Worm (Caenorhabditis elegans) whole organism, L4/young adult: ENCODE data around the gene R08A2.5.
"Not testable (repeated sequence)": the region's sequence is repeated elsewhere in the genome, so short reads cannot be mapped to it uniquely, and the experiment has no call there.

Experiments used
- W03F9.2 ChIP-seq: fragments of 150-350 bp; optimal IDR thresholded peaks from 2 replicates; lab custom pipeline; 2014; ENCODE audit warnings: missing biosample characterization, missing genetic modification characterization
- dao-5 ChIP-seq: sonication (generic microtip); optimal IDR thresholded peaks from 2 replicates; lab custom pipeline; 2016; ENCODE audit warnings: missing genotype, missing genetic modification characterization, moderate library complexity, missing compliant biosample characterization
- him-1 ChIP-seq: sonication (generic microtip); optimal IDR thresholded peaks from 2 replicates; lab custom pipeline; 2016; ENCODE audit warnings: missing genotype, missing genetic modification reagents, missing genetic modification characterization, missing compliant biosample characterization

The R08A2.5 gene

ce11 chrV:14725409-14725808 is 13.0 kb downstream of the R08A2.5 start:
- no peak for TF ChIP-seq dao-5 (tag; lab: Kevin White, UChicago)

- TF ChIP-seq dao-5 (tag; lab: Kevin White, UChicago) (no peak), W03F9.2 (tag; lab: Kevin White, UChicago) (no peak), him-1 (tag; lab: Kevin White, UChicago) (no peak)
Observed at ce11 chrV:14726596-14726995, 14.2 kb downstream of the R08A2.5 start, which contains the start of gene Y50E8A.1. TSS of gene Y50E8A.1 (plus strand) at chrV:14726896.

- TF ChIP-seq dao-5 (tag; lab: Kevin White, UChicago) (no peak), him-1 (tag; lab: Kevin White, UChicago) (no peak), W03F9.2 (tag; lab: Kevin White, UChicago) (no peak)
Observed at ce11 chrV:14728754-14729153, 16.3 kb downstream of the R08A2.5 start, which contains the start of gene Y50E8A.2. TSS of gene Y50E8A.2 (minus strand) at chrV:14728854.

ce11 chrV:14729343-14729742 is 16.9 kb downstream of the R08A2.5 start, which contains the start of gene oig-3:
TSS of gene oig-3 (plus strand) at chrV:14729643.
- no peak for TF ChIP-seq dao-5 (tag; lab: Kevin White, UChicago)
- no peak for TF ChIP-seq him-1 (tag; lab: Kevin White, UChicago)
- TF ChIP-seq W03F9.2 (tag; lab: Kevin White, UChicago) = no peak

- no peak for TF ChIP-seq him-1 (tag; lab: Kevin White, UChicago)
- no peak for TF ChIP-seq W03F9.2 (tag; lab: Kevin White, UChicago)
- TF ChIP-seq dao-5 (tag; lab: Kevin White, UChicago) = no peak
Observed at ce11 chrV:14734187-14734765, 21.9 kb downstream of the R08A2.5 start, which contains the start of gene unc-61. TSS of gene unc-61 (minus strand) at chrV:14734237.

- no peak for TF ChIP-seq him-1 (tag; lab: Kevin White, UChicago)
- TF ChIP-seq W03F9.2 (tag; lab: Kevin White, UChicago) = no peak
- no peak for TF ChIP-seq dao-5 (tag; lab: Kevin White, UChicago)
Observed at ce11 chrV:14736851-14737250, 24.4 kb downstream of the R08A2.5 start, which contains the start of gene Y50E8A.5. TSS of gene Y50E8A.5 (minus strand) at chrV:14736951.

- TF ChIP-seq W03F9.2 (tag; lab: Kevin White, UChicago) = no peak
- no peak for TF ChIP-seq him-1 (tag; lab: Kevin White, UChicago)
- TF ChIP-seq dao-5 (tag; lab: Kevin White, UChicago) = no peak
Observed at ce11 chrV:14741233-14741632, 28.8 kb downstream of the R08A2.5 start, which contains the start of gene Y50E8A.6. TSS of gene Y50E8A.6 (minus strand) at chrV:14741333.

- TF ChIP-seq him-1 (tag; lab: Kevin White, UChicago) (no peak), dao-5 (tag; lab: Kevin White, UChicago) (no peak), W03F9.2 (tag; lab: Kevin White, UChicago) (no peak)
Observed at ce11 chrV:14744824-14745223, 32.4 kb downstream of the R08A2.5 start.

- TF ChIP-seq W03F9.2 (tag; lab: Kevin White, UChicago) (no peak), dao-5 (tag; lab: Kevin White, UChicago) (no peak), him-1 (tag; lab: Kevin White, UChicago) (no peak)
Observed at ce11 chrV:14746975-14747374, 34.6 kb downstream of the R08A2.5 start.

ce11 chrV:14748608-14749137 is 36.3 kb downstream of the R08A2.5 start, which contains the start of the genes lipl-8 and Y50E8A.22:
TSS of gene lipl-8 (minus strand) at chrV:14748708.
TSS of gene Y50E8A.22 (minus strand) at chrV:14749087.
- TF ChIP-seq W03F9.2 (tag; lab: Kevin White, UChicago) = no peak

- TF ChIP-seq W03F9.2, dao-5, him-1 (tag; lab: Kevin White, UChicago): not testable (repeated sequence)
Observed at ce11 chrV:14750357-14750756, 37.9 kb downstream of the R08A2.5 start, which contains the start of gene nspa-10. TSS of gene nspa-10 (minus strand) at chrV:14750457.

- TF ChIP-seq him-1 (tag; lab: Kevin White, UChicago) = no peak
- TF ChIP-seq dao-5 (tag; lab: Kevin White, UChicago) = no peak
- TF ChIP-seq W03F9.2 (tag; lab: Kevin White, UChicago) = no peak
Observed at ce11 chrV:14762563-14762962, 50.1 kb downstream of the R08A2.5 start.

ce11 chrV:14763582-14763981 is 51.2 kb downstream of the R08A2.5 start:
- no peak for TF ChIP-seq dao-5 (tag; lab: Kevin White, UChicago)
- no peak for TF ChIP-seq him-1 (tag; lab: Kevin White, UChicago)
- no peak for TF ChIP-seq W03F9.2 (tag; lab: Kevin White, UChicago)
